Fruit fly (Drosophila melanogaster): Measurements from ENCODE around the gene Tsen54.

The Tsen54 gene

dm6 chr3L:12163693-12164092 is 42.1 kb downstream of the Tsen54 start, which contains the start of gene CG9760:
TSS of gene CG9760 (minus strand) at chr3L:12163735.
- TF ChIP-seq CG8478 (optimal IDR thresholded peaks at IDR 0.05) (no peak), CTCF (optimal IDR thresholded peaks at IDR 0.05) (no peak)

dm6 chr3L:12163082-12163481 is 42.7 kb downstream of the Tsen54 start:
- TF ChIP-seq CTCF (optimal IDR thresholded peaks at IDR 0.05) (no peak), CG8478 (optimal IDR thresholded peaks at IDR 0.05) (no peak)

- TF ChIP-seq CG8478 (optimal IDR thresholded peaks at IDR 0.05): no peak
- TF ChIP-seq CTCF (optimal IDR thresholded peaks at IDR 0.05): no peak
Measured at dm6 chr3L:12162156-12162682, 43.6 kb downstream of the Tsen54 start.

All from S2 (cell line).